Worm (Caenorhabditis elegans): ENCODE data around the gene C15H9.3.

ce11 chrX:6112817-6113216, 2.8 kb upstream of the C15H9.3 start, which contains the start of gene prx-3:
- TF ChIP-seq nhr-10 (tag; optimal IDR thresholded peaks at IDR 0.05) (no peak), C34F6.9 (tag; optimal IDR thresholded peaks at IDR 0.05) (no peak), nhr-77 (tag; optimal IDR thresholded peaks at IDR 0.05) (no peak), nhr-237 (tag; optimal IDR thresholded peaks at IDR 0.05) (no peak), ceh-16 (tag; optimal IDR thresholded peaks at IDR 0.05) (no peak), unc-39 (tag; optimal IDR thresholded peaks at IDR 0.05) (no peak), fos-1 (tag; optimal IDR thresholded peaks at IDR 0.05) (no peak), elt-3 (tag; optimal IDR thresholded peaks at IDR 0.05) (no peak)

All from whole organism, L2 larva.